Fruit fly (Drosophila melanogaster) whole organism, embryonic: ENCODE results near the gene CG13876.

Experiments used
- Adf1 ChIP-seq: fragments of 200-800 bp; sonication (Bioruptor generic); IDR thresholded peaks from 2 replicates; pipeline ENCODE4 v1.3.6; 2022; ENCODE audit warnings: missing biosample characterization, missing genetic modification characterization
- Asciz ChIP-seq: fragments of 200-800 bp; sonication (Bioruptor generic); optimal IDR thresholded peaks from 2 replicates; lab custom pipeline; 2017; ENCODE audit warnings: missing biosample characterization, mild to moderate bottlenecking, missing genetic modification characterization, missing genetic modification reagents
- CG10147 ChIP-seq: fragments of 200-800 bp; sonication (Bioruptor generic); optimal IDR thresholded peaks from 2 replicates; lab custom pipeline; 2019; ENCODE audit warnings: missing biosample characterization, mild to moderate bottlenecking, missing genetic modification characterization, moderate library complexity
- CG10366 ChIP-seq: fragments of 200-800 bp; sonication (Bioruptor generic); IDR thresholded peaks from 2 replicates; pipeline ENCODE4 v1.3.6; 2022; ENCODE audit warnings: missing biosample characterization, missing genetic modification characterization
- CG10959 ChIP-seq: fragments of 200-800 bp; sonication (Bioruptor generic); IDR thresholded peaks from 2 replicates; pipeline ENCODE4 v1.3.6; 2022; ENCODE audit warnings: missing biosample characterization, missing genetic modification characterization
- CG11560 ChIP-seq: fragments of 200-800 bp; sonication (Bioruptor generic); IDR thresholded peaks from 3 replicates; pipeline ENCODE4 v1.3.6; 2022; ENCODE audit warnings: missing biosample characterization, missing genetic modification characterization
- CG12155 ChIP-seq: fragments of 200-800 bp; sonication (Bioruptor generic); optimal IDR thresholded peaks from 3 replicates; lab custom pipeline; 2016; ENCODE audit warnings: missing biosample characterization, missing genetic modification characterization
- CG13424 ChIP-seq: fragments of 200-800 bp; sonication (Bioruptor generic); optimal IDR thresholded peaks from 2 replicates; lab custom pipeline; 2019; ENCODE audit warnings: missing biosample characterization, mild to moderate bottlenecking, missing genetic modification characterization, moderate library complexity
- CG14050 ChIP-seq: fragments of 200-800 bp; sonication (Bioruptor generic); IDR thresholded peaks from 3 replicates; pipeline ENCODE4 v1.3.6; 2022; ENCODE audit warnings: missing biosample characterization, missing genetic modification characterization
- CG15479 ChIP-seq: fragments of 200-800 bp; sonication (Bioruptor generic); optimal IDR thresholded peaks from 3 replicates; lab custom pipeline; 2019; ENCODE audit warnings: missing biosample characterization, mild to moderate bottlenecking, missing genetic modification characterization, moderate library complexity
- CG16813 ChIP-seq: fragments of 200-800 bp; sonication (Bioruptor generic); IDR thresholded peaks from 3 replicates; pipeline ENCODE4 v1.3.6; 2022; ENCODE audit warnings: missing biosample characterization, missing genetic modification characterization; ENCODE audit not compliant: partially characterized antibody
- CG2875 ChIP-seq: fragments of 200-800 bp; sonication (Bioruptor generic); optimal IDR thresholded peaks from 2 replicates; lab custom pipeline; 2017; ENCODE audit warnings: missing biosample characterization, mild to moderate bottlenecking, missing genetic modification characterization, missing genetic modification reagents
- CG30403 ChIP-seq: fragments of 200-800 bp; sonication (Bioruptor generic); optimal IDR thresholded peaks from 3 replicates; lab custom pipeline; 2016; ENCODE audit warnings: missing biosample characterization, missing genetic modification characterization
- CG31388 ChIP-seq: fragments of 200-800 bp; sonication (Bioruptor generic); optimal IDR thresholded peaks from 2 replicates; lab custom pipeline; 2016; ENCODE audit warnings: missing biosample characterization, missing genetic modification characterization
- CG33557 ChIP-seq: fragments of 200-800 bp; sonication (Bioruptor generic); optimal IDR thresholded peaks from 2 replicates; lab custom pipeline; 2019; ENCODE audit warnings: missing biosample characterization, mild to moderate bottlenecking, missing genetic modification characterization, moderate library complexity
- CG6854 ChIP-seq: fragments of 200-800 bp; sonication (Bioruptor generic); optimal IDR thresholded peaks from 3 replicates; lab custom pipeline; 2017; ENCODE audit warnings: missing biosample characterization, mild to moderate bottlenecking, missing genetic modification characterization
- CG9797 ChIP-seq: fragments of 200-800 bp; sonication (Bioruptor generic); optimal IDR thresholded peaks from 3 replicates; lab custom pipeline; 2018; ENCODE audit warnings: missing biosample characterization, mild to moderate bottlenecking, missing genetic modification characterization
- CG9876 ChIP-seq: fragments of 200-800 bp; sonication (Bioruptor generic); optimal IDR thresholded peaks from 2 replicates; lab custom pipeline; 2016; ENCODE audit warnings: missing biosample characterization, missing genetic modification characterization
- Dll ChIP-seq: fragments of 200-800 bp; sonication (Bioruptor generic); IDR thresholded peaks from 4 replicates; pipeline ENCODE4 v1.3.6; 2022; ENCODE audit warnings: missing biosample characterization, missing genetic modification characterization; ENCODE audit not compliant: partially characterized antibody
- Drgx ChIP-seq: fragments of 200-800 bp; sonication (Bioruptor generic); IDR thresholded peaks from 2 replicates; pipeline ENCODE4 v1.3.6; 2022; ENCODE audit warnings: missing biosample characterization, missing genetic modification characterization
- Elba2 ChIP-seq: fragments of 200-800 bp; sonication (Bioruptor generic); optimal IDR thresholded peaks from 3 replicates; lab custom pipeline; 2016; ENCODE audit warnings: missing biosample characterization, missing genetic modification characterization
- H2.0 ChIP-seq: fragments of 200-800 bp; sonication (Bioruptor generic); IDR thresholded peaks from 2 replicates; pipeline ENCODE4 v1.3.6; 2022; ENCODE audit warnings: missing biosample characterization, missing genetic modification characterization
- Mrtf ChIP-seq: fragments of 200-800 bp; sonication (Bioruptor generic); IDR thresholded peaks from 3 replicates; pipeline ENCODE4 v1.3.6; 2022; ENCODE audit warnings: missing biosample characterization, missing genetic modification characterization
- NC2β ChIP-seq: fragments of 200-800 bp; sonication (Bioruptor generic); optimal IDR thresholded peaks from 2 replicates; lab custom pipeline; 2016; ENCODE audit warnings: missing biosample characterization, missing genetic modification characterization
- Rfx ChIP-seq: fragments of 200-800 bp; sonication (Bioruptor generic); IDR thresholded peaks from 2 replicates; pipeline ENCODE4 v1.3.6; 2022; ENCODE audit warnings: missing biosample characterization, missing genetic modification characterization
- ash1 ChIP-seq: fragments of 200-800 bp; sonication (Bioruptor generic); optimal IDR thresholded peaks from 2 replicates; lab custom pipeline; 2018; ENCODE audit warnings: missing biosample characterization, mild to moderate bottlenecking, missing genetic modification characterization
- bsh ChIP-seq, 2 experiments: fragments of 200-800 bp; sonication (Bioruptor generic); optimal IDR thresholded peaks; 2 replicates each; lab custom pipeline; 2017 to 2018; ENCODE audit warnings: mild to moderate bottlenecking in 2 of 2, missing biosample characterization in 2 of 2, missing genetic modification characterization in 2 of 2, moderate library complexity in 1 of 2
- cas ChIP-seq: fragments of 200-800 bp; sonication (Bioruptor generic); IDR thresholded peaks from 2 replicates; pipeline ENCODE4 v1.3.6; 2022; ENCODE audit warnings: missing biosample characterization, missing genetic modification characterization
- chinmo ChIP-seq: fragments of 200-800 bp; sonication (Bioruptor generic); IDR thresholded peaks from 4 replicates; pipeline ENCODE4 v1.3.6; 2022; ENCODE audit warnings: missing biosample characterization, missing genetic modification characterization; ENCODE audit not compliant: partially characterized antibody
- crol ChIP-seq: fragments of 200-800 bp; sonication (Bioruptor generic); IDR thresholded peaks from 2 replicates; pipeline ENCODE4 v1.3.6; 2022; ENCODE audit warnings: missing biosample characterization, missing genetic modification characterization
- dmrt11E ChIP-seq: fragments of 200-800 bp; sonication (Bioruptor generic); optimal IDR thresholded peaks from 3 replicates; lab custom pipeline; 2018; ENCODE audit warnings: missing biosample characterization, mild to moderate bottlenecking, missing genetic modification characterization, moderate library complexity
- fd64A ChIP-seq: fragments of 200-800 bp; sonication (Bioruptor generic); optimal IDR thresholded peaks from 3 replicates; lab custom pipeline; 2018; ENCODE audit warnings: missing biosample characterization, mild to moderate bottlenecking, missing genetic modification characterization
- gro ChIP-seq: fragments of 200-800 bp; sonication (Bioruptor generic); optimal IDR thresholded peaks from 2 replicates; lab custom pipeline; 2016; ENCODE audit warnings: missing biosample characterization, missing genetic modification characterization
- ham ChIP-seq: fragments of 200-800 bp; sonication (Bioruptor generic); IDR thresholded peaks from 2 replicates; pipeline ENCODE4 v1.3.6; 2022; ENCODE audit warnings: missing biosample characterization, missing genetic modification characterization
- her ChIP-seq: fragments of 200-800 bp; sonication (Bioruptor generic); optimal IDR thresholded peaks from 2 replicates; lab custom pipeline; 2016; ENCODE audit warnings: missing biosample characterization, missing genetic modification characterization
- nmo ChIP-seq: fragments of 200-800 bp; sonication (Bioruptor generic); optimal IDR thresholded peaks from 2 replicates; lab custom pipeline; 2018; ENCODE audit warnings: missing biosample characterization, mild to moderate bottlenecking, missing genetic modification characterization, moderate library complexity
- nom ChIP-seq: fragments of 200-800 bp; sonication (Bioruptor generic); optimal IDR thresholded peaks from 2 replicates; lab custom pipeline; 2017; ENCODE audit warnings: missing biosample characterization, missing genetic modification characterization, mild to moderate bottlenecking, moderate library complexity, missing genetic modification reagents
- oc ChIP-seq: fragments of 200-800 bp; sonication (Bioruptor generic); optimal IDR thresholded peaks from 2 replicates; lab custom pipeline; 2018; ENCODE audit warnings: missing biosample characterization, mild to moderate bottlenecking, missing genetic modification characterization, moderate library complexity
- pum ChIP-seq: fragments of 200-800 bp; sonication (Bioruptor generic); optimal IDR thresholded peaks from 2 replicates; lab custom pipeline; 2016; ENCODE audit warnings: missing biosample characterization, missing genetic modification characterization
- ssp ChIP-seq: fragments of 200-800 bp; sonication (Bioruptor generic); IDR thresholded peaks from 2 replicates; pipeline ENCODE4 v1.3.6; 2022; ENCODE audit warnings: missing biosample characterization, missing genetic modification characterization
- stwl ChIP-seq: fragments of 200-800 bp; sonication (Bioruptor generic); optimal IDR thresholded peaks from 3 replicates; lab custom pipeline; 2018; ENCODE audit warnings: missing biosample characterization, mild to moderate bottlenecking, missing genetic modification characterization, moderate library complexity
- tin ChIP-seq: fragments of 200-800 bp; sonication (Bioruptor generic); optimal IDR thresholded peaks from 3 replicates; lab custom pipeline; 2016; ENCODE audit warnings: missing biosample characterization, missing genetic modification characterization
- tll ChIP-seq, 2 experiments: fragments of 200-800 bp in 1 of 2; fragments of >200 bp in 1 of 2; sonication (Bioruptor generic) in 1 of 2; optimal IDR thresholded peaks; 2 replicates each; lab custom pipeline; 2017 to 2019; ENCODE audit warnings: missing biosample characterization in 2 of 2, missing genetic modification characterization in 2 of 2, mild to moderate bottlenecking in 1 of 2, moderate library complexity in 1 of 2
- ttk ChIP-seq: fragments of 200-800 bp; sonication (Bioruptor generic); IDR thresholded peaks from 2 replicates; pipeline ENCODE4 v2.1.2; 2022; ENCODE audit warnings: missing biosample characterization, missing genetic modification characterization
- vfl ChIP-seq: fragments of 200-800 bp; sonication (Bioruptor generic); optimal IDR thresholded peaks from 2 replicates; lab custom pipeline; 2016; ENCODE audit warnings: missing biosample characterization, missing genetic modification characterization
- wek ChIP-seq: fragments of 200-800 bp; sonication (Bioruptor generic); optimal IDR thresholded peaks from 3 replicates; lab custom pipeline; 2018; ENCODE audit warnings: missing biosample characterization, mild to moderate bottlenecking, missing genetic modification characterization, moderate library complexity
- yki ChIP-seq: fragments of >200 bp; optimal IDR thresholded peaks from 3 replicates; lab custom pipeline; 2018
- zfh1 ChIP-seq: fragments of 200-800 bp; sonication (Bioruptor generic); IDR thresholded peaks from 3 replicates; pipeline ENCODE4 v1.3.6; 2022; ENCODE audit warnings: missing biosample characterization, missing genetic modification characterization

Gene CG13876

dm6 chr3L:223019-223902 lies 17.3 kb downstream of the CG13876 start, which contains the start of the genes pyx and CG33229 (continued):
- peak; percentile 33 for TF ChIP-seq CG2875
- TF ChIP-seq CG10366 (GFP tag; lab: Robert Waterston, UW), result peak; percentile 80
- peak; percentile 7 for TF ChIP-seq nom (GFP tag; lab: Kevin White, UChicago)
- peak; percentile 87 for TF ChIP-seq CG12155 (GFP tag; lab: Kevin White, UChicago)
- no peak for TF ChIP-seq Elba2
- peak; percentile 91 for TF ChIP-seq nmo
- peak; percentile 41 for TF ChIP-seq CG33557
- peak; percentile 78 for TF ChIP-seq CG9876 (GFP tag; lab: Kevin White, UChicago)
- peak; percentile 78 for TF ChIP-seq pum (GFP tag; lab: Kevin White, UChicago)
- TF ChIP-seq CG11560 (tag; lab: Robert Waterston, UW), result peak; percentile 71; the same call in 1 of the 3 replicates
- peak; percentile 19 for TF ChIP-seq CG6854 (GFP tag; lab: Kevin White, UChicago)
- TF ChIP-seq her (GFP tag; lab: Kevin White, UChicago), result peak; percentile 28
- TF ChIP-seq CG14050 (GFP tag; lab: Robert Waterston, UW), result peak; percentile 68
- peak; percentile 18; the same call in 1 of the 2 replicates for TF ChIP-seq ham (GFP tag; lab: Robert Waterston, UW)
- peak; percentile 80 for TF ChIP-seq ssp
- TF ChIP-seq zfh1, result peak; percentile 67
- peak; percentile 53 for TF ChIP-seq NC2β (GFP tag; lab: Kevin White, UChicago)
- TF ChIP-seq bsh (GFP tag; optimal IDR thresholded peaks at IDR 0.05; lab: Kevin White, UChicago), result peak; percentile 46 to 75
- TF ChIP-seq CG9797 (GFP tag; lab: Kevin White, UChicago), result peak; percentile 20
- peak; percentile 68 for TF ChIP-seq dmrt11E (tag; lab: Kevin White, UChicago)
- no peak for TF ChIP-seq ash1 (GFP tag; lab: Kevin White, UChicago)
- peak; percentile 85 for TF ChIP-seq vfl (GFP tag; lab: Kevin White, UChicago)
- 0 out of 2 replicates have a peak, but pooled peaks have one; percentile 21 for TF ChIP-seq CG10959 (GFP tag; lab: Robert Waterston, UW)
- peak; percentile 63 for TF ChIP-seq CG31388 (GFP tag; lab: Kevin White, UChicago)
- no peak for TF ChIP-seq chinmo (GFP tag; lab: Robert Waterston, UW)
- TF ChIP-seq Drgx, result peak; percentile 77
- peak; percentile 95 for TF ChIP-seq CG30403 (GFP tag; lab: Kevin White, UChicago)
- TF ChIP-seq crol, result 0 out of 2 replicates have a peak, but pooled peaks have one; percentile 6
- peak; percentile 87 for TF ChIP-seq CG13424 (tag; lab: Kevin White, UChicago)
- TF ChIP-seq Mrtf (GFP tag; lab: Robert Waterston, UW), result peak; percentile 85
- TF ChIP-seq oc, result peak; percentile 72
- peak; percentile 66 for TF ChIP-seq ttk (GFP tag; lab: Robert Waterston, UW)
- TF ChIP-seq wek (GFP tag; lab: Kevin White, UChicago), result peak; percentile 98
- TF ChIP-seq Rfx (GFP tag; lab: Robert Waterston, UW), result peak; percentile 94
- no peak for TF ChIP-seq fd64A (GFP tag; lab: Kevin White, UChicago)
- TF ChIP-seq H2.0 (GFP tag; lab: Robert Waterston, UW), result peak; percentile 75
- peak; percentile 2 for TF ChIP-seq stwl (tag; lab: Kevin White, UChicago)
- peak; percentile 88 for TF ChIP-seq cas
- TF ChIP-seq gro, result peak; percentile 75
- peak; percentile 64 for TF ChIP-seq Asciz (GFP tag; lab: Kevin White, UChicago)
- no peak for TF ChIP-seq CG15479 (GFP tag; lab: Kevin White, UChicago)
- TF ChIP-seq tin (GFP tag; lab: Kevin White, UChicago), result peak; percentile 87
- peak; percentile 92 for TF ChIP-seq CG10147 (GFP tag; lab: Kevin White, UChicago)
- no peak for TF ChIP-seq Adf1 (GFP tag; lab: Robert Waterston, UW)
- TF ChIP-seq tll (GFP tag; optimal IDR thresholded peaks at IDR 0.05; lab: Kevin White, UChicago), result no peak
- TF ChIP-seq Dll, result 0 out of 4 replicates have a peak, but pooled peaks have one; percentile 26
- TF ChIP-seq yki, result no peak
- TF ChIP-seq CG16813, result no peak
